Worm (Caenorhabditis elegans): ENCODE data around the gene pin-2.

DNA sequence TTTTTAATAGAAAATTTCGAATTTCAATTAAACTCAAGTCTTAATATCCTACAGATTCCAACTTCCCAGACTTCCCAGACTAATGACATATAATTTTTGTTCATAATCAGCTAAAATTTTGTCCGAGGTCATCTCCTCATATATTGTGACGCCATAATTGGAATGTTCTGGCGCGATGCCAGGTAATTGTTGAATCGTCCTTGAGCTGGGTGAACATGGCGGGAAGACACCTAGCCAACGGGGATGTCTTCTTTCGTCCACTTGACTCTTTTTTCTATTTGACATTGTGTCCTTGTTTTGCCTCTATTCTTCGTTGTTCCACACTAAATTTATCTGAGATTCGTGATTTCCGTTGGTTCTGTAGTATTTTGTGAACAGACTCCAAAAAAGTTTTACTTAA, 3.2 kb downstream of the pin-2 start:
- no peak for TF ChIP-seq blmp-1 (tag; optimal IDR thresholded peaks at IDR 0.05; ENCODE audit: insufficient read depth)
- no peak for TF ChIP-seq zag-1 (tag; optimal IDR thresholded peaks at IDR 0.05)
- TF ChIP-seq nhr-25 (tag; optimal IDR thresholded peaks at IDR 0.05) = no peak
- TF ChIP-seq mdl-1 (tag; optimal IDR thresholded peaks at IDR 0.05) = no peak
- no peak for TF ChIP-seq ZK546.5 (tag; optimal IDR thresholded peaks at IDR 0.05)
- no peak for TF ChIP-seq nhr-77 (tag; optimal IDR thresholded peaks at IDR 0.05)
- no peak for TF ChIP-seq R02D3.7 (tag; optimal IDR thresholded peaks at IDR 0.05)
- no peak for TF ChIP-seq unc-62 (GFP tag; optimal IDR thresholded peaks at IDR 0.05)
- no peak for TF ChIP-seq nhr-237 (tag; optimal IDR thresholded peaks at IDR 0.05)
- no peak for TF ChIP-seq skn-1 (tag; optimal IDR thresholded peaks at IDR 0.05)
- TF ChIP-seq elt-1 (tag; optimal IDR thresholded peaks at IDR 0.05) = no peak
